Worm (Caenorhabditis elegans) whole organism, midembryonic: ENCODE data around the gene dep-1.

Source experiments
- T22C8.4 ChIP-seq: fragments of 200-800 bp; sonication (Bioruptor generic); IDR thresholded peaks from 2 replicates; pipeline ENCODE4 v1.3.6; 2022; ENCODE audit warnings: missing genetic modification characterization, missing compliant biosample characterization
- cog-1 ChIP-seq: sonication (generic microtip); optimal IDR thresholded peaks from 2 replicates; lab custom pipeline; 2016; ENCODE audit warnings: missing genetic modification characterization, missing compliant biosample characterization
- flt-1 ChIP-seq: fragments of 200-800 bp; sonication (Bioruptor generic); IDR thresholded peaks from 2 replicates; pipeline ENCODE4 v1.3.6; 2022; ENCODE audit warnings: missing genetic modification characterization, missing compliant biosample characterization
- klf-2 ChIP-seq: fragments of 200-800 bp; sonication (Bioruptor generic); conservative IDR thresholded peaks from 2 replicates; pipeline ENCODE4 v1.3.6; 2022; ENCODE audit warnings: missing genetic modification reagents, missing genetic modification characterization, missing compliant biosample characterization
- med-1 ChIP-seq: sonication (generic microtip); optimal IDR thresholded peaks from 2 replicates; lab custom pipeline; 2017; ENCODE audit warnings: missing genetic modification characterization, mild to moderate bottlenecking, missing compliant biosample characterization, antibody characterized with exemption, missing genetic modification reagents; ENCODE audit not compliant: insufficient read depth
- ref-1 ChIP-seq: fragments of 200-800 bp; sonication (Bioruptor generic); conservative IDR thresholded peaks from 2 replicates; pipeline ENCODE4 v1.3.6; 2022; ENCODE audit warnings: missing genetic modification reagents, missing genetic modification characterization, missing compliant biosample characterization
- tab-1 ChIP-seq: fragments of 200-800 bp; sonication (Bioruptor generic); IDR thresholded peaks from 2 replicates; pipeline ENCODE4 v1.3.6; 2022; ENCODE audit warnings: missing genetic modification characterization, missing compliant biosample characterization
- ztf-23 ChIP-seq: fragments of 200-800 bp; sonication (Bioruptor generic); IDR thresholded peaks from 2 replicates; pipeline ENCODE4 v1.3.6; 2022; ENCODE audit warnings: missing genetic modification reagents, missing genetic modification characterization, missing compliant biosample characterization
- ztf-29 ChIP-seq: fragments of 200-800 bp; sonication (Bioruptor generic); IDR thresholded peaks from 2 replicates; pipeline ENCODE4 v1.3.6; 2022; ENCODE audit warnings: missing genetic modification reagents, missing genetic modification characterization, missing compliant biosample characterization

The dep-1 gene

ce11 chrII:8961450-8961849, 58.1 kb downstream of the dep-1 start:
- TF ChIP-seq ztf-29 (GFP tag; lab: Robert Waterston, UW) (no peak), klf-2 (no peak), T22C8.4 (GFP tag; lab: Robert Waterston, UW) (no peak), tab-1 (GFP tag; lab: Robert Waterston, UW) (no peak), ref-1 (no peak), cog-1 (tag; lab: Kevin White, UChicago) (no peak), flt-1 (no peak), med-1 (no peak), ztf-23 (GFP tag; lab: Robert Waterston, UW) (no peak)

- TF ChIP-seq ztf-29 (GFP tag; lab: Robert Waterston, UW), result no peak
- TF ChIP-seq T22C8.4 (GFP tag; lab: Robert Waterston, UW), result no peak
- no peak for TF ChIP-seq ztf-23 (GFP tag; lab: Robert Waterston, UW)
- TF ChIP-seq flt-1, result no peak
- TF ChIP-seq med-1, result no peak
Observed at ce11 chrII:8960414-8960813, 59.2 kb downstream of the dep-1 start, which contains the start of gene cal-2. Gene cal-2 (plus strand): TSS chrII:8960714.

DNA sequence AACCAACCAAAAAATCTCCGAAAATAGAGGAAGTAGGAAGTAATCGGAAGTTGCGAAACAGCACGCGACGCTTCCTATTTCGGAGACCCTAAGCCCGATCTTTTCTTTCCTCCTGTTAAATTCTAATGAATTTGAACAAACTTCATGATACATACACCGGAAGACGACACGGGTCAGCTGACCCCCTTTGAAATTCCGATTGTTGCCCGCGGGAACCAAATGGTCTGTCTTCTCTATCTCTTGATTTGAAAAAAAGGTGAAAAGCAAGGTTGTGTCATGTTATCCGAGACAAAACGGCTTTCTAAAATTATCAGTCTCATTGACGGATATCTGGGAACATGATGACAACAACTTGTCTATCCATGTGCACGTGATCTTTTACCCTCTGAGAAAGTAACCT, 60.5 kb downstream of the dep-1 start:
- TF ChIP-seq T22C8.4 (GFP tag; lab: Robert Waterston, UW), result no peak
- TF ChIP-seq cog-1 (tag; lab: Kevin White, UChicago), result no peak
- no peak for TF ChIP-seq flt-1
- no peak for TF ChIP-seq klf-2
- no peak for TF ChIP-seq med-1
- no peak for TF ChIP-seq ztf-23 (GFP tag; lab: Robert Waterston, UW)
- no peak for TF ChIP-seq tab-1 (GFP tag; lab: Robert Waterston, UW)
- no peak for TF ChIP-seq ztf-29 (GFP tag; lab: Robert Waterston, UW)
- no peak for TF ChIP-seq ref-1

- TF ChIP-seq flt-1 (no peak), ztf-29 (GFP tag; lab: Robert Waterston, UW) (no peak), med-1 (no peak), ref-1 (no peak), klf-2 (no peak), ztf-23 (GFP tag; lab: Robert Waterston, UW) (no peak), T22C8.4 (GFP tag; lab: Robert Waterston, UW) (no peak), cog-1 (tag; lab: Kevin White, UChicago) (no peak), tab-1 (GFP tag; lab: Robert Waterston, UW) (no peak)
Observed at ce11 chrII:8956896-8957295, 62.7 kb downstream of the dep-1 start.
